Fruit fly (Drosophila melanogaster) whole organism, prepupa: Measurements from ENCODE around the gene Cda5.

ENCODE experiments used
- CG16779 ChIP-seq: fragments of 200-800 bp; sonication (Bioruptor generic); optimal IDR thresholded peaks from 3 replicates; lab custom pipeline; 2017; ENCODE audit warnings: missing biosample characterization, mild to moderate bottlenecking, missing genetic modification characterization
- CG32006 ChIP-seq: fragments of 200-800 bp; sonication (Bioruptor generic); optimal IDR thresholded peaks from 3 replicates; lab custom pipeline; 2017; ENCODE audit warnings: missing biosample characterization, mild to moderate bottlenecking, missing genetic modification characterization
- CG6792 ChIP-seq: fragments of 200-800 bp; sonication (Bioruptor generic); optimal IDR thresholded peaks from 3 replicates; lab custom pipeline; 2016; ENCODE audit warnings: missing biosample characterization, missing genetic modification characterization
- Ets21C ChIP-seq: fragments of 200-800 bp; sonication (Bioruptor generic); optimal IDR thresholded peaks from 3 replicates; lab custom pipeline; 2016; ENCODE audit warnings: missing biosample characterization, missing genetic modification characterization
- Gug ChIP-seq: fragments of 200-800 bp; sonication (Bioruptor generic); IDR thresholded peaks from 2 replicates; pipeline ENCODE4 v1.3.6; 2022; ENCODE audit warnings: missing biosample characterization, missing genetic modification characterization
- Hr39 ChIP-seq: fragments of 200-800 bp; sonication (Bioruptor generic); optimal IDR thresholded peaks from 2 replicates; lab custom pipeline; 2016; ENCODE audit warnings: missing biosample characterization, missing genetic modification characterization
- Lpt ChIP-seq: fragments of 200-800 bp; sonication (Bioruptor generic); optimal IDR thresholded peaks from 3 replicates; lab custom pipeline; 2016; ENCODE audit warnings: missing biosample characterization, missing genetic modification characterization
- salr ChIP-seq, 2 experiments: fragments of 200-800 bp; sonication (Bioruptor generic); optimal IDR thresholded peaks; 3 replicates each; lab custom pipeline; 2016 to 2018; ENCODE audit warnings: missing biosample characterization in 2 of 2, missing genetic modification characterization in 2 of 2, mild to moderate bottlenecking in 1 of 2
- topi ChIP-seq: fragments of 200-800 bp; sonication (Bioruptor generic); optimal IDR thresholded peaks from 3 replicates; lab custom pipeline; 2016; ENCODE audit warnings: missing biosample characterization, missing genetic modification characterization

DNA sequence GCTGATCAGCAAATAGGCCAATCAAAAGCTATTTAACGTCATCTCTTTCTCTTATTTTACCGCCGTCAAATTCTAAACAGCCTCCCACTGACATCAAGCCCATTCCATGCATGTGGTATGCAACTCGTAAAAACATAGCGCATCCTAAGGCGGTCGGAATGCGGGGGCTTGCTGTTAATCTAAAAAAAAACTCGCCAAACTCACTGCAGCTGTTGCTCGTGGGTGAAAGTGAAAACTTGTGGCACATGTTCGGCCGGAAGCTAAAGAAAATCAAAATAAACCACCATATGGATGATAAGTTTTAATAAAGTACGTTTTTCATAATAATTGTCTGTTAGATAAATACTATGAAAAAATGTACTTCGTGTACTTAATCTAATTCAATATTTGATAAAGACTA is 28.9 kb upstream of the Cda5 start:
- TF ChIP-seq salr (GFP tag; optimal IDR thresholded peaks at IDR 0.05; lab: Kevin White, UChicago) (no peak), Hr39 (no peak), CG16779 (tag; lab: Kevin White, UChicago) (no peak), CG32006 (GFP tag; lab: Kevin White, UChicago) (no peak), Lpt (GFP tag; lab: Kevin White, UChicago) (no peak), topi (GFP tag; lab: Kevin White, UChicago) (no peak), Ets21C (GFP tag; lab: Kevin White, UChicago) (no peak), Gug (no peak), CG6792 (GFP tag; lab: Kevin White, UChicago) (no peak)
